Fruit fly (Drosophila melanogaster): ENCODE results near the gene eEF1gamma.
A peak's percentile ranks its signal among the peaks of the same experiment; 100 is the strongest.

eEF1gamma gene

dm6 chr3R:29204612-29205480 is 15.1 kb upstream of the eEF1gamma start (continued):
- 0 out of 2 replicates have a peak, but pooled peaks have one; percentile 29 for TF ChIP-seq CG31224 (GFP tag; IDR thresholded peaks at IDR 0.05)
- peak; percentile 79 for TF ChIP-seq ind (GFP tag; optimal IDR thresholded peaks at IDR 0.05)
- peak; percentile 10 for TF ChIP-seq CG15011 (GFP tag; optimal IDR thresholded peaks at IDR 0.05)
- peak; percentile 46; the same call in 1 of the 2 replicates for TF ChIP-seq CG32532 (GFP tag; IDR thresholded peaks at IDR 0.05)
- peak; percentile 58 for TF ChIP-seq CG9437 (GFP tag; optimal IDR thresholded peaks at IDR 0.05)
- peak; percentile 75 for TF ChIP-seq CG12942 (GFP tag; optimal IDR thresholded peaks at IDR 0.05)
- peak; percentile 78 for TF ChIP-seq CG11723 (GFP tag; optimal IDR thresholded peaks at IDR 0.05)
- TF ChIP-seq sens-2 (GFP tag; IDR thresholded peaks at IDR 0.05), result peak; percentile 68
- TF ChIP-seq sug (tag; optimal IDR thresholded peaks at IDR 0.05), result peak; percentile 12
- no peak for TF ChIP-seq knrl (GFP tag; IDR thresholded peaks at IDR 0.05; ENCODE audit: partially characterized antibody)
- TF ChIP-seq pb (GFP tag; optimal IDR thresholded peaks at IDR 0.05), result peak; percentile 60
- 0 out of 2 replicates have a peak, but pooled peaks have one; percentile 7 for TF ChIP-seq klu (GFP tag; IDR thresholded peaks at IDR 0.05)
- TF ChIP-seq CG8765 (GFP tag; IDR thresholded peaks at IDR 0.05), result no peak; the same call in 1 of the 2 replicates
- TF ChIP-seq mam (GFP tag; optimal IDR thresholded peaks at IDR 0.05), result peak; percentile 60
- TF ChIP-seq CG7839 (tag; optimal IDR thresholded peaks at IDR 0.05), result peak; percentile 81
- peak; percentile 86 for TF ChIP-seq CG13424 (tag; optimal IDR thresholded peaks at IDR 0.05)
- peak; percentile 33 for TF ChIP-seq CG7786 (GFP tag; optimal IDR thresholded peaks at IDR 0.05)
- TF ChIP-seq stwl (tag; optimal IDR thresholded peaks at IDR 0.05), result no peak
- TF ChIP-seq CG13123 (GFP tag; optimal IDR thresholded peaks at IDR 0.05), result peak; percentile 38
- TF ChIP-seq CG3726 (GFP tag; IDR thresholded peaks at IDR 0.05), result peak; percentile 72; the same call in 1 of the 3 replicates
- peak; percentile 89 for TF ChIP-seq CG10979 (tag; optimal IDR thresholded peaks at IDR 0.05)
- TF ChIP-seq corto (GFP tag; optimal IDR thresholded peaks at IDR 0.05), result no peak
- peak; percentile 86 for TF ChIP-seq CG18262 (tag; optimal IDR thresholded peaks at IDR 0.05)
- peak; percentile 69 for TF ChIP-seq CG11696 (GFP tag; IDR thresholded peaks at IDR 0.05)
- TF ChIP-seq wor (GFP tag; IDR thresholded peaks at IDR 0.05), result peak; percentile 78
- TF ChIP-seq CG9609 (GFP tag; optimal IDR thresholded peaks at IDR 0.05), result peak; percentile 72
- peak; percentile 49; the same call in 1 of the 2 replicates for TF ChIP-seq sob (GFP tag; IDR thresholded peaks at IDR 0.05)
- TF ChIP-seq lilli (GFP tag; optimal IDR thresholded peaks at IDR 0.05), result peak; percentile 55
- peak; percentile 62 for TF ChIP-seq CG9727 (GFP tag; optimal IDR thresholded peaks at IDR 0.05)
- TF ChIP-seq CG17568 (GFP tag; optimal IDR thresholded peaks at IDR 0.05), result peak; percentile 47
- TF ChIP-seq fd3F (GFP tag; optimal IDR thresholded peaks at IDR 0.05), result peak; percentile 17
- TF ChIP-seq D19B (GFP tag; optimal IDR thresholded peaks at IDR 0.05), result peak; percentile 6
- TF ChIP-seq repo (GFP tag; optimal IDR thresholded peaks at IDR 0.05), result peak; percentile 66
- TF ChIP-seq Lpt (GFP tag; optimal IDR thresholded peaks at IDR 0.05), result no peak
- TF ChIP-seq peb (GFP tag; IDR thresholded peaks at IDR 0.05), result peak; percentile 81
- no peak for TF ChIP-seq hbn (GFP tag; IDR thresholded peaks at IDR 0.05; ENCODE audit: partially characterized antibody)
- TF ChIP-seq CG2202 (tag; optimal IDR thresholded peaks at IDR 0.05), result peak; percentile 66
- peak; percentile 70 for TF ChIP-seq H15 (GFP tag; IDR thresholded peaks at IDR 0.05)
- TF ChIP-seq dati (GFP tag; IDR thresholded peaks at IDR 0.05), result peak; percentile 43; the same call in 1 of the 2 replicates
- peak; percentile 79 for TF ChIP-seq fd64A (GFP tag; optimal IDR thresholded peaks at IDR 0.05)
- TF ChIP-seq unpg (GFP tag; optimal IDR thresholded peaks at IDR 0.05), result peak; percentile 85
- no peak for TF ChIP-seq rib (GFP tag; IDR thresholded peaks at IDR 0.05)
- TF ChIP-seq CG18476 (GFP tag; optimal IDR thresholded peaks at IDR 0.05), result peak; percentile 60
- peak; percentile 35 for TF ChIP-seq CG3065 (GFP tag; optimal IDR thresholded peaks at IDR 0.05)
- peak; percentile 74 for TF ChIP-seq trem (tag; optimal IDR thresholded peaks at IDR 0.05)
- TF ChIP-seq Deaf1 (tag; optimal IDR thresholded peaks at IDR 0.05), result peak; percentile 24
- peak; percentile 69 for TF ChIP-seq tgo (GFP tag; IDR thresholded peaks at IDR 0.05)
- peak; percentile 9; the same call in 1 of the 2 replicates for TF ChIP-seq CG9215 (GFP tag; IDR thresholded peaks at IDR 0.05)
- peak; percentile 18 for TF ChIP-seq psq (GFP tag; optimal IDR thresholded peaks at IDR 0.05)

Data from whole organism, embryonic.